Worm (Caenorhabditis elegans) whole organism, L4 larva: ENCODE data around the gene C03H12.1.

ENCODE experiments used
- fos-1 ChIP-seq: fragments of 150-350 bp; optimal IDR thresholded peaks from 2 replicates; lab custom pipeline; 2014; ENCODE audit warnings: missing biosample characterization, missing genetic modification characterization
- spr-1 ChIP-seq: sonication (generic microtip); optimal IDR thresholded peaks from 2 replicates; lab custom pipeline; 2016; ENCODE audit warnings: mild to moderate bottlenecking, missing genetic modification characterization, missing compliant biosample characterization

ce11 chrX:15653196-15653595, 36.1 kb upstream of the C03H12.1 start:
- TF ChIP-seq fos-1 (tag; lab: Kevin White, UChicago) (no peak), spr-1 (tag; lab: Kevin White, UChicago) (no peak)
